Worm (Caenorhabditis elegans) whole organism, L2 larva: ENCODE data around the gene gst-31.
"Not testable (repeated sequence)": the region's sequence is repeated elsewhere in the genome, so short reads cannot be mapped to it uniquely, and the experiment has no call there.

ENCODE experiments used
- C34F6.9 ChIP-seq: fragments of 150-350 bp; optimal IDR thresholded peaks from 2 replicates; lab custom pipeline; 2014; ENCODE audit warnings: missing biosample characterization, missing genetic modification characterization
- F13H6.1 ChIP-seq: sonication (generic microtip); optimal IDR thresholded peaks from 2 replicates; lab custom pipeline; 2016; ENCODE audit warnings: missing genetic modification characterization, missing compliant biosample characterization
- R02D3.7 ChIP-seq: fragments of 150-350 bp; optimal IDR thresholded peaks from 2 replicates; lab custom pipeline; 2014; ENCODE audit warnings: missing biosample characterization, missing genetic modification characterization
- Y55F3AM.14 ChIP-seq: fragments of 200-800 bp; sonication (Bioruptor generic); optimal IDR thresholded peaks from 2 replicates; lab custom pipeline; 2018; ENCODE audit warnings: mild to moderate bottlenecking, missing genetic modification characterization, missing compliant biosample characterization
- ZK546.5 ChIP-seq: sonication (generic microtip); optimal IDR thresholded peaks from 2 replicates; lab custom pipeline; 2017; ENCODE audit warnings: missing biosample characterization, missing genetic modification characterization
- alr-1 ChIP-seq: fragments of 150-350 bp; optimal IDR thresholded peaks from 2 replicates; lab custom pipeline; 2014; ENCODE audit warnings: missing biosample characterization, missing genetic modification characterization
- aly-2 ChIP-seq: fragments of 150-350 bp; optimal IDR thresholded peaks from 2 replicates; lab custom pipeline; 2014; ENCODE audit warnings: missing biosample characterization, missing genetic modification characterization
- ama-1 ChIP-seq: fragments of 150-350 bp; optimal IDR thresholded peaks from 2 replicates; lab custom pipeline; 2018; ENCODE audit warnings: inconsistent platforms
- ceh-16 ChIP-seq: fragments of 150-350 bp; optimal IDR thresholded peaks from 2 replicates; lab custom pipeline; 2014; ENCODE audit warnings: missing biosample characterization, missing genetic modification characterization
- ceh-82 ChIP-seq: fragments of 150-350 bp; optimal IDR thresholded peaks from 2 replicates; lab custom pipeline; 2014; ENCODE audit warnings: missing biosample characterization, missing genetic modification characterization
- crh-2 ChIP-seq: sonication (generic microtip); optimal IDR thresholded peaks from 2 replicates; lab custom pipeline; 2017; ENCODE audit warnings: missing biosample characterization, missing genetic modification characterization
- dmd-4 ChIP-seq: sonication (generic microtip); optimal IDR thresholded peaks from 2 replicates; lab custom pipeline; 2017; ENCODE audit warnings: missing biosample characterization, missing genetic modification characterization
- egl-27 ChIP-seq: sonication (generic microtip); optimal IDR thresholded peaks from 3 replicates; lab custom pipeline; 2017; ENCODE audit warnings: missing biosample characterization, missing genetic modification reagents, missing genetic modification characterization
- elt-1 ChIP-seq: fragments of 150-350 bp; optimal IDR thresholded peaks from 2 replicates; lab custom pipeline; 2014; ENCODE audit warnings: missing biosample characterization, missing genetic modification characterization
- fos-1 ChIP-seq: fragments of 150-350 bp; optimal IDR thresholded peaks from 2 replicates; lab custom pipeline; 2014; ENCODE audit warnings: missing biosample characterization, missing genetic modification characterization
- lin-11 ChIP-seq: fragments of 150-350 bp; sonication (generic microtip); optimal IDR thresholded peaks from 2 replicates; lab custom pipeline; 2014; ENCODE audit warnings: missing biosample characterization, missing genetic modification characterization, inconsistent platforms, mixed read lengths
- lsy-2 ChIP-seq, 2 experiments: fragments of 150-350 bp in 1 of 2; sonication (generic microtip) in 1 of 2; optimal IDR thresholded peaks; 2 replicates each; lab custom pipeline; 2014 to 2017; ENCODE audit warnings: missing biosample characterization in 2 of 2, missing genetic modification characterization in 2 of 2
- mbf-1 ChIP-seq: sonication (generic microtip); optimal IDR thresholded peaks from 2 replicates; lab custom pipeline; 2017; ENCODE audit warnings: missing biosample characterization, missing genetic modification characterization
- mdl-1 ChIP-seq, 2 experiments: fragments of 150-350 bp in 1 of 2; sonication (generic microtip) in 1 of 2; optimal IDR thresholded peaks; 2 replicates each; lab custom pipeline; 2017; ENCODE audit warnings: missing biosample characterization in 2 of 2, missing genetic modification characterization in 2 of 2
- nhr-10 ChIP-seq: sonication (generic microtip); optimal IDR thresholded peaks from 2 replicates; lab custom pipeline; 2017; ENCODE audit warnings: missing biosample characterization, missing genetic modification characterization
- nhr-11 ChIP-seq: fragments of 150-350 bp; optimal IDR thresholded peaks from 2 replicates; lab custom pipeline; 2014; ENCODE audit warnings: missing biosample characterization, missing genetic modification characterization
- nhr-12 ChIP-seq: fragments of 150-350 bp; optimal IDR thresholded peaks from 2 replicates; lab custom pipeline; 2014; ENCODE audit warnings: missing biosample characterization, missing genetic modification characterization
- nhr-129 ChIP-seq: fragments of 150-350 bp; optimal IDR thresholded peaks from 2 replicates; lab custom pipeline; 2014; ENCODE audit warnings: missing biosample characterization, missing genetic modification characterization
- nhr-21 ChIP-seq: fragments of 150-350 bp; optimal IDR thresholded peaks from 2 replicates; lab custom pipeline; 2014; ENCODE audit warnings: missing biosample characterization, missing genetic modification characterization
- nhr-23 ChIP-seq: fragments of 150-350 bp; optimal IDR thresholded peaks from 2 replicates; lab custom pipeline; 2014; ENCODE audit warnings: missing biosample characterization, missing genetic modification reagents, missing genetic modification characterization
- nhr-25 ChIP-seq: fragments of 150-350 bp; sonication (generic microtip); optimal IDR thresholded peaks from 3 replicates; lab custom pipeline; 2014; ENCODE audit warnings: missing biosample characterization, missing genetic modification characterization
- nhr-6 ChIP-seq: fragments of 150-350 bp; optimal IDR thresholded peaks from 2 replicates; lab custom pipeline; 2014; ENCODE audit warnings: missing biosample characterization, missing genetic modification characterization
- nhr-77 ChIP-seq: fragments of 150-350 bp; optimal IDR thresholded peaks from 2 replicates; lab custom pipeline; 2014; ENCODE audit warnings: missing biosample characterization, missing genetic modification characterization
- peb-1 ChIP-seq: fragments of 150-350 bp; optimal IDR thresholded peaks from 2 replicates; lab custom pipeline; 2014; ENCODE audit warnings: missing biosample characterization, missing genetic modification characterization
- skn-1 ChIP-seq: sonication (generic microtip); optimal IDR thresholded peaks from 2 replicates; lab custom pipeline; 2017; ENCODE audit warnings: missing biosample characterization, missing genetic modification characterization
- snpc-4 ChIP-seq: fragments of 150-350 bp; optimal IDR thresholded peaks from 2 replicates; lab custom pipeline; 2014; ENCODE audit warnings: missing biosample characterization, missing genetic modification characterization
- unc-39 ChIP-seq: fragments of 150-350 bp; optimal IDR thresholded peaks from 2 replicates; lab custom pipeline; 2014; ENCODE audit warnings: missing biosample characterization, missing genetic modification characterization
- unc-55 ChIP-seq: fragments of 150-350 bp; sonication (generic microtip); optimal IDR thresholded peaks from 3 replicates; lab custom pipeline; 2014; ENCODE audit warnings: missing biosample characterization, missing genetic modification reagents, missing genetic modification characterization
- unc-62 ChIP-seq: fragments of 150-350 bp; optimal IDR thresholded peaks from 2 replicates; lab custom pipeline; 2014; ENCODE audit warnings: missing biosample characterization, missing genetic modification reagents, missing genetic modification characterization
- zag-1 ChIP-seq: fragments of 150-350 bp; optimal IDR thresholded peaks from 2 replicates; lab custom pipeline; 2014; ENCODE audit warnings: missing biosample characterization, missing genetic modification characterization
- ztf-1 ChIP-seq: fragments of 200-800 bp; sonication (Bioruptor generic); conservative IDR thresholded peaks from 2 replicates; pipeline ENCODE4 v1.3.6; 2022; ENCODE audit warnings: missing genetic modification characterization, missing compliant biosample characterization
- ztf-4 ChIP-seq: fragments of 150-350 bp; optimal IDR thresholded peaks from 2 replicates; lab custom pipeline; 2014; ENCODE audit warnings: missing biosample characterization, missing genetic modification characterization

Gene gst-31

ce11 chrII:15145594-15145993 is 29.2 kb downstream of the gst-31 start, which contains the start of gene Y53F4B.27:
Gene Y53F4B.27, plus strand, starts transcription at chrII:15145894.
- TF ChIP-seq alr-1 (tag; lab: Kevin White, UChicago) (no peak), egl-27 (tag; lab: Kevin White, UChicago) (no peak), lsy-2 (tag; optimal IDR thresholded peaks at IDR 0.05; lab: Kevin White, UChicago) (no peak), elt-1 (tag; lab: Kevin White, UChicago) (no peak), zag-1 (tag; lab: Kevin White, UChicago) (no peak), R02D3.7 (tag; lab: Kevin White, UChicago) (no peak), peb-1 (no peak), nhr-21 (tag; lab: Kevin White, UChicago) (no peak), fos-1 (no peak), nhr-129 (tag; lab: Kevin White, UChicago) (no peak), mbf-1 (tag; lab: Kevin White, UChicago) (no peak)
- TF ChIP-seq, all 48 proteins: peak for 0

- TF ChIP-seq nhr-6 (tag; lab: Kevin White, UChicago) = no peak
- no peak for TF ChIP-seq ama-1 (lab: Kevin White, UChicago)
- TF ChIP-seq egl-27 (tag; lab: Kevin White, UChicago) = no peak
- TF ChIP-seq unc-39 (tag; lab: Kevin White, UChicago) = no peak
- TF ChIP-seq nhr-25 (tag; lab: Kevin White, UChicago) = no peak
- no peak for TF ChIP-seq mdl-1 (tag; optimal IDR thresholded peaks at IDR 0.05; lab: Kevin White, UChicago)
- no peak for TF ChIP-seq C34F6.9
- TF ChIP-seq ZK546.5 = no peak
- no peak for TF ChIP-seq nhr-21 (tag; lab: Kevin White, UChicago)
- TF ChIP-seq lin-11 (tag; lab: Kevin White, UChicago) = no peak
- no peak for TF ChIP-seq unc-55
- no peak for TF ChIP-seq mbf-1 (tag; lab: Kevin White, UChicago)
- TF ChIP-seq zag-1 (tag; lab: Kevin White, UChicago) = no peak
- no peak for TF ChIP-seq ztf-4 (tag; lab: Kevin White, UChicago)
- TF ChIP-seq fos-1 = no peak
- TF ChIP-seq R02D3.7 (tag; lab: Kevin White, UChicago) = no peak
- no peak for TF ChIP-seq nhr-77 (tag; lab: Kevin White, UChicago)
- no peak for TF ChIP-seq nhr-23
- TF ChIP-seq aly-2 (tag; lab: Kevin White, UChicago) = no peak
- no peak for TF ChIP-seq snpc-4 (tag; lab: Kevin White, UChicago)
These were observed 31.0 kb downstream of the gst-31 start for ce11 chrII:15143729-15144128.

- not testable (repeated sequence) for TF ChIP-seq dmd-4 (tag; lab: Kevin White, UChicago); Y55F3AM.14 (GFP tag; lab: Kevin White, UChicago); C34F6.9
These were observed 33.9 kb downstream of the gst-31 start, which contains the start of gene Y53F4B.26 for ce11 chrII:15140881-15141280. Gene Y53F4B.26, minus strand, starts transcription at chrII:15140981.

- TF ChIP-seq ztf-1 (GFP tag; lab: Robert Waterston, UW) (no peak), ceh-82 (no peak)
- TF ChIP-seq, all 48 proteins: peak for 0
These were observed 38.9 kb downstream of the gst-31 start, which contains the start of gene Y53F4B.25 for ce11 chrII:15135886-15136285. Gene Y53F4B.25, plus strand, starts transcription at chrII:15136186.

ce11 chrII:15134332-15134731 is 40.4 kb downstream of the gst-31 start, which contains the start of gene Y53F4B.24:
Gene Y53F4B.24, minus strand, starts transcription at chrII:15134432.
- no peak for TF ChIP-seq lsy-2 (tag; optimal IDR thresholded peaks at IDR 0.05; lab: Kevin White, UChicago)
- no peak for TF ChIP-seq nhr-77 (tag; lab: Kevin White, UChicago)

- no peak for TF ChIP-seq F13H6.1 (tag; lab: Kevin White, UChicago)
- no peak for TF ChIP-seq nhr-11 (tag; lab: Kevin White, UChicago)
- no peak for TF ChIP-seq nhr-6 (tag; lab: Kevin White, UChicago)
- no peak for TF ChIP-seq ztf-1 (GFP tag; lab: Robert Waterston, UW)
- no peak for TF ChIP-seq lin-11 (tag; lab: Kevin White, UChicago)
- TF ChIP-seq snpc-4 (tag; lab: Kevin White, UChicago) = no peak
- no peak for TF ChIP-seq nhr-12 (tag; lab: Kevin White, UChicago)
- no peak for TF ChIP-seq crh-2
- TF ChIP-seq nhr-21 (tag; lab: Kevin White, UChicago) = no peak
- no peak for TF ChIP-seq ceh-82
- TF ChIP-seq dmd-4 (tag; lab: Kevin White, UChicago) = no peak
- TF ChIP-seq nhr-25 (tag; lab: Kevin White, UChicago) = no peak
- TF ChIP-seq unc-62 (GFP tag; lab: Kevin White, UChicago) = no peak
- no peak for TF ChIP-seq zag-1 (tag; lab: Kevin White, UChicago)
- TF ChIP-seq unc-55 = no peak
- TF ChIP-seq ceh-16 (tag; lab: Kevin White, UChicago) = no peak
- no peak for TF ChIP-seq R02D3.7 (tag; lab: Kevin White, UChicago)
- TF ChIP-seq C34F6.9 = no peak
- no peak for TF ChIP-seq nhr-10 (tag; lab: Kevin White, UChicago)
- no peak for TF ChIP-seq skn-1 (tag; lab: Kevin White, UChicago)
These were observed 44.3 kb downstream of the gst-31 start, which contains the start of gene Y53F4B.62 for ce11 chrII:15130512-15130911. Gene Y53F4B.62, minus strand, starts transcription at chrII:15130612.
